Worm (Caenorhabditis elegans) whole organism, L1 larva: ENCODE measurements around the gene mam-2.
A peak's percentile ranks its signal among the peaks of the same experiment; 100 is the strongest.

Source experiments
- C04F5.9 ChIP-seq: sonication (generic microtip); optimal IDR thresholded peaks from 2 replicates; lab custom pipeline; 2016; ENCODE audit warnings: missing genetic modification characterization, missing compliant biosample characterization
- alr-1 ChIP-seq: fragments of 200-800 bp; sonication (Bioruptor generic); optimal IDR thresholded peaks from 2 replicates; lab custom pipeline; 2018; ENCODE audit warnings: borderline replicate concordance, mild to moderate bottlenecking, missing genetic modification characterization, missing compliant biosample characterization
- aly-2 ChIP-seq: fragments of 150-350 bp; optimal IDR thresholded peaks from 2 replicates; lab custom pipeline; 2014; ENCODE audit warnings: missing biosample characterization, missing genetic modification characterization
- blmp-1 ChIP-seq: fragments of 150-350 bp; optimal IDR thresholded peaks from 2 replicates; lab custom pipeline; 2014; ENCODE audit warnings: missing biosample characterization, missing genetic modification characterization
- ceh-63 ChIP-seq: fragments of 200-800 bp; sonication (Bioruptor generic); optimal IDR thresholded peaks from 2 replicates; lab custom pipeline; 2018; ENCODE audit warnings: mild to moderate bottlenecking, missing genetic modification characterization, missing compliant biosample characterization
- ceh-82 ChIP-seq, 3 experiments: fragments of 150-350 bp in 1 of 3; sonication (generic microtip) in 2 of 3; optimal IDR thresholded peaks; 2 replicates each; lab custom pipeline; 2014 to 2017; ENCODE audit warnings: missing biosample characterization in 3 of 3, missing genetic modification characterization in 3 of 3
- ceh-88 ChIP-seq: fragments of 200-800 bp; sonication (Bioruptor generic); IDR thresholded peaks from 2 replicates; pipeline ENCODE4 v1.3.6; 2022; ENCODE audit warnings: missing genetic modification characterization, missing compliant biosample characterization
- ces-1 ChIP-seq: fragments of 150-350 bp; optimal IDR thresholded peaks from 2 replicates; lab custom pipeline; 2014; ENCODE audit warnings: missing biosample characterization, missing genetic modification reagents, missing genetic modification characterization
- dpl-1 ChIP-seq, 3 experiments: fragments of 150-350 bp in 2 of 3; sonication (generic microtip) in 1 of 3; optimal IDR thresholded peaks; 2 replicates each; lab custom pipeline; 2014 to 2017; ENCODE audit warnings: missing biosample characterization in 3 of 3, missing genetic modification characterization in 3 of 3, missing genetic modification reagents in 3 of 3
- dsc-1 ChIP-seq: sonication (generic microtip); optimal IDR thresholded peaks from 2 replicates; lab custom pipeline; 2016; ENCODE audit warnings: mild to moderate bottlenecking, missing genetic modification characterization, missing compliant biosample characterization
- efl-1 ChIP-seq, 4 experiments: fragments of 150-350 bp; optimal IDR thresholded peaks in 3 of 4; peaks in 1 of 4; 1 replicate in 1 of 4; 2 replicates in 3 of 4; lab custom pipeline; 2014; ENCODE audit warnings: missing biosample characterization in 2 of 4, missing genetic modification characterization in 2 of 4, missing genetic modification reagents in 2 of 4
- efl-3 ChIP-seq: fragments of 200-800 bp; sonication (Bioruptor generic); optimal IDR thresholded peaks from 2 replicates; lab custom pipeline; 2018; ENCODE audit warnings: mild to moderate bottlenecking, missing genetic modification characterization, missing compliant biosample characterization
- egl-13 ChIP-seq: sonication (generic microtip); optimal IDR thresholded peaks from 2 replicates; lab custom pipeline; 2016; ENCODE audit warnings: missing genotype, missing genetic modification reagents, missing genetic modification characterization, missing compliant biosample characterization
- elt-2 ChIP-seq: sonication (generic microtip); optimal IDR thresholded peaks from 2 replicates; lab custom pipeline; 2016; ENCODE audit warnings: missing genetic modification characterization, mild to moderate bottlenecking, inconsistent platforms, missing compliant biosample characterization, missing genetic modification reagents
- ets-5 ChIP-seq: fragments of 200-800 bp; sonication (Bioruptor generic); IDR thresholded peaks from 2 replicates; pipeline ENCODE4 v1.3.6; 2022; ENCODE audit warnings: missing genetic modification characterization, missing compliant biosample characterization
- fkh-10 ChIP-seq: sonication (generic microtip); optimal IDR thresholded peaks from 2 replicates; lab custom pipeline; 2017; ENCODE audit warnings: missing biosample characterization, missing genetic modification reagents, missing genetic modification characterization
- hlh-17 ChIP-seq: fragments of 200-800 bp; sonication (Bioruptor generic); optimal IDR thresholded peaks from 2 replicates; lab custom pipeline; 2018; ENCODE audit warnings: missing genetic modification characterization, mild to moderate bottlenecking, missing compliant biosample characterization, moderate library complexity, borderline replicate concordance
- hlh-4 ChIP-seq: sonication (generic microtip); optimal IDR thresholded peaks from 2 replicates; lab custom pipeline; 2016; ENCODE audit warnings: mild to moderate bottlenecking, missing genetic modification characterization, missing compliant biosample characterization
- irx-1 ChIP-seq: sonication (generic microtip); optimal IDR thresholded peaks from 2 replicates; lab custom pipeline; 2016; ENCODE audit warnings: missing genetic modification characterization, missing compliant biosample characterization
- isw-1 ChIP-seq: fragments of 200-800 bp; sonication (Bioruptor generic); IDR thresholded peaks from 2 replicates; pipeline ENCODE4 v1.3.6; 2022; ENCODE audit warnings: missing genetic modification characterization, missing compliant biosample characterization
- lin-13 ChIP-seq: fragments of 150-350 bp; optimal IDR thresholded peaks from 2 replicates; lab custom pipeline; 2014; ENCODE audit warnings: missing biosample characterization, missing genetic modification reagents, missing genetic modification characterization
- lin-14 ChIP-seq: fragments of 200-800 bp; sonication (Bioruptor generic); optimal IDR thresholded peaks from 2 replicates; lab custom pipeline; 2018; ENCODE audit warnings: mild to moderate bottlenecking, missing genetic modification characterization, moderate library complexity, missing compliant biosample characterization
- lin-15B ChIP-seq: fragments of 150-350 bp; sonication (generic microtip); optimal IDR thresholded peaks from 3 replicates; lab custom pipeline; 2014; ENCODE audit warnings: missing biosample characterization, missing genetic modification characterization
- lin-35 ChIP-seq, 2 experiments: fragments of 150-350 bp; optimal IDR thresholded peaks; 2 replicates each; lab custom pipeline; 2014; ENCODE audit warnings: missing biosample characterization in 2 of 2, missing genetic modification characterization in 2 of 2, missing genetic modification reagents in 2 of 2
- lin-39 ChIP-seq: fragments of 150-350 bp; optimal IDR thresholded peaks from 2 replicates; lab custom pipeline; 2014; ENCODE audit warnings: missing biosample characterization, missing genetic modification reagents, missing genetic modification characterization
- lsy-2 ChIP-seq, 2 experiments: fragments of 150-350 bp; optimal IDR thresholded peaks; 2 replicates each; lab custom pipeline; 2014; ENCODE audit warnings: missing biosample characterization in 2 of 2, missing genetic modification characterization in 2 of 2
- mab-9 ChIP-seq: fragments of 200-800 bp; sonication (Bioruptor generic); IDR thresholded peaks from 2 replicates; pipeline ENCODE4 v1.3.6; 2022; ENCODE audit warnings: missing genetic modification reagents, missing genetic modification characterization, missing compliant biosample characterization
- nhr-19 ChIP-seq: fragments of 200-800 bp; sonication (Bioruptor generic); conservative IDR thresholded peaks from 2 replicates; pipeline ENCODE4 v1.3.6; 2022; ENCODE audit warnings: missing genetic modification characterization, missing compliant biosample characterization
- nhr-20 ChIP-seq: sonication (generic microtip); optimal IDR thresholded peaks from 2 replicates; lab custom pipeline; 2016; ENCODE audit warnings: mild to moderate bottlenecking, missing genetic modification characterization, missing compliant biosample characterization
- nhr-28 ChIP-seq: fragments of 150-350 bp; optimal IDR thresholded peaks from 2 replicates; lab custom pipeline; 2014; ENCODE audit warnings: missing biosample characterization, missing genetic modification characterization
- nhr-47 ChIP-seq: sonication (generic microtip); optimal IDR thresholded peaks from 2 replicates; lab custom pipeline; 2016; ENCODE audit warnings: mild to moderate bottlenecking, missing genetic modification characterization, moderate library complexity, missing compliant biosample characterization
- nhr-76 ChIP-seq: sonication (generic microtip); optimal IDR thresholded peaks from 2 replicates; lab custom pipeline; 2017; ENCODE audit warnings: missing biosample characterization, missing genetic modification characterization
- nhr-77 ChIP-seq: fragments of 150-350 bp; optimal IDR thresholded peaks from 2 replicates; lab custom pipeline; 2014; ENCODE audit warnings: missing biosample characterization, missing genetic modification characterization
- nhr-90 ChIP-seq: sonication (generic microtip); optimal IDR thresholded peaks from 2 replicates; lab custom pipeline; 2016; ENCODE audit warnings: mild to moderate bottlenecking, missing genetic modification characterization, missing compliant biosample characterization; ENCODE audit not compliant: poor library complexity
- pqm-1 ChIP-seq: sonication (generic microtip); optimal IDR thresholded peaks from 3 replicates; lab custom pipeline; 2017; ENCODE audit warnings: missing biosample characterization, missing genetic modification characterization
- skn-1 ChIP-seq: fragments of 150-350 bp; optimal IDR thresholded peaks from 2 replicates; lab custom pipeline; 2014; ENCODE audit warnings: missing biosample characterization, missing genetic modification characterization
- snu-23 ChIP-seq: sonication (generic microtip); optimal IDR thresholded peaks from 2 replicates; lab custom pipeline; 2016; ENCODE audit warnings: missing genetic modification characterization, missing compliant biosample characterization
- tbx-2 ChIP-seq: sonication (generic microtip); optimal IDR thresholded peaks from 2 replicates; lab custom pipeline; 2016; ENCODE audit warnings: missing genetic modification characterization, missing compliant biosample characterization
- tlp-1 ChIP-seq: fragments of 150-350 bp; optimal IDR thresholded peaks from 2 replicates; lab custom pipeline; 2014; ENCODE audit warnings: missing biosample characterization, missing genetic modification characterization
- unc-130 ChIP-seq: fragments of 150-350 bp; optimal IDR thresholded peaks from 2 replicates; lab custom pipeline; 2017; ENCODE audit warnings: missing biosample characterization, missing genetic modification characterization, inconsistent platforms
- unc-30 ChIP-seq: sonication (generic microtip); optimal IDR thresholded peaks from 2 replicates; lab custom pipeline; 2017; ENCODE audit warnings: missing biosample characterization, missing genetic modification characterization
- unc-62 ChIP-seq: fragments of 150-350 bp; optimal IDR thresholded peaks from 2 replicates; lab custom pipeline; 2014; ENCODE audit warnings: missing biosample characterization, missing genetic modification reagents, missing genetic modification characterization
- unc-86 ChIP-seq: sonication (generic microtip); optimal IDR thresholded peaks from 2 replicates; lab custom pipeline; 2016; ENCODE audit warnings: missing genetic modification characterization, missing compliant biosample characterization
- unc-98 ChIP-seq: fragments of 200-800 bp; sonication (Bioruptor generic); IDR thresholded peaks from 2 replicates; pipeline ENCODE4 v1.3.6; 2022; ENCODE audit warnings: missing genetic modification characterization, missing compliant biosample characterization
- vab-15 ChIP-seq: sonication (generic microtip); optimal IDR thresholded peaks from 2 replicates; lab custom pipeline; 2017; ENCODE audit warnings: missing genotype, mild to moderate bottlenecking, missing genetic modification characterization, missing compliant biosample characterization
- xbp-1 ChIP-seq: sonication (generic microtip); optimal IDR thresholded peaks from 2 replicates; lab custom pipeline; 2016; ENCODE audit warnings: missing genetic modification characterization, missing compliant biosample characterization
- zag-1 ChIP-seq: fragments of 150-350 bp; optimal IDR thresholded peaks from 2 replicates; lab custom pipeline; 2014; ENCODE audit warnings: missing biosample characterization, missing genetic modification characterization

mam-2 gene

DNA sequence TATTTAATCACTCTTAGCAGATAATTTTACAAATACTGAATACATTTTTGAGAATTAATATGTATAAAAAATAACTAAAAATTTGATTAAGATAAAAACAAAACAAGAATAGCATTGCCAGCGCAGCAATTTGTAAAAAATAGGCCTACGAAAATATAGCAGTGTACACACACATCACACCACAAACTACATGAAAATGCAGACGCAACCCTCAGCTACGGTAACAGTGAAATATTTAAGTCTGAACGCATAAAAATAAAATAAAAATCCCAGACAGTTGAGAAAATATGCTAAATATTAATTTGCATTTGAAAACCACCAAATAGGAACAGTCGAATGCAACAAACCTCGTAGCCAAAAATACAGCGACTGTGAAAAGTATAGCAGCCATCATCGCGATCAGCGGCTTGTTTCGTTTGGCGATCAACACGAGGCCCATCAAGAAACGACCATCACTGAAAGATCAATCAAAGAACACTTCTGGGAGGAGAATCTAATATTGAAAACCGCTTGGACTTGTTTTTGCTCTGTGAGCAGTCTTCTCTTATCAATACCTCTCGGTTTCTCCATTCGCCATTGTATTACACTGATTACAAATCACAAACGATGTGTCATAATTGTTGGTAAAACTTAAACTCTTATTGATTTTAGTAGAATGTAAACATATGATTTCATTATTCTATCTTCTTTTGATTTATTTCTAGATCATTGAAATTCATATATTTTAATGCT lies 15.7 kb downstream of the mam-2 start, which contains the start of gene pyp-1 (continued):
- TF ChIP-seq hlh-4 (tag; lab: Kevin White, UChicago): no peak
- TF ChIP-seq xbp-1: peak; percentile 10
- no peak for TF ChIP-seq unc-130 (tag; lab: Kevin White, UChicago)
- peak; percentile 25 for TF ChIP-seq blmp-1 (tag; lab: Kevin White, UChicago)
- TF ChIP-seq unc-86 (tag; lab: Kevin White, UChicago): no peak
- peak; percentile 20 for TF ChIP-seq elt-2 (tag; lab: Kevin White, UChicago)
- TF ChIP-seq nhr-19 (GFP tag; lab: Robert Waterston, UW): peak; percentile 88
- TF ChIP-seq alr-1: no peak
- no peak for TF ChIP-seq ceh-82 (tag; optimal IDR thresholded peaks at IDR 0.05; lab: Kevin White, UChicago)

DNA sequence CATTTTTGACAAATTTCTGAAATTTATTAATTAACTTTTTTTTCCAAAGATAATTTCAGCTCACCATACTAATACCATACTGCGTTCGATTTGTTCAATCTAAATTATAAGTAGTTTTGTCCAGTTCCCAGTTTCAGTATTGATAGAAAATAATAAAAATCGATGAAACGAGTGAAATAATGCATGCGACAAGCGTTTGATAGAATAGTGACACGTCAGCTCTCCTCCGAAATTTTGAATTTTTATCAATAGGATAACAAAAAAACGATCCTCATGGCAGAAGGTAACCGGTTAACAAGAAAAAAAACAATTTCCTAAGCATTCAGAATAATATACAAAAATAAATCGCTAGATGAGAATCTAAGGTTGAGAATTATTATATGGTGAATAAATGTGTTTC lies 18.8 kb downstream of the mam-2 start, which contains the start of gene C47E12.3:
Gene C47E12.3 (minus strand): TSS at position 101 of the 400 bp plus-strand sequence.
- TF ChIP-seq nhr-76 (tag; lab: Kevin White, UChicago) (no peak), unc-98 (no peak), vab-15 (tag; lab: Kevin White, UChicago) (no peak)

ce11 chrIV:10003372-10003771 lies 20.4 kb downstream of the mam-2 start, which contains the start of the genes C47E12.2 and sars-1:
Gene C47E12.2 (minus strand): TSS chrIV:10003502.
Gene sars-1 (plus strand): TSS chrIV:10003726.
- peak; percentile 31 to 47 for TF ChIP-seq lin-35 (GFP tag; optimal IDR thresholded peaks at IDR 0.05; lab: Kevin White, UChicago)
- TF ChIP-seq unc-62: no peak
- no peak for TF ChIP-seq nhr-77
- TF ChIP-seq hlh-17 (GFP tag; lab: Kevin White, UChicago): no peak
- no peak for TF ChIP-seq lin-39
- TF ChIP-seq ceh-88: no peak
- no peak for TF ChIP-seq ceh-63
- TF ChIP-seq pqm-1 (tag; lab: Kevin White, UChicago): no peak
- no peak for TF ChIP-seq nhr-90 (tag; lab: Kevin White, UChicago)
- no peak for TF ChIP-seq egl-13 (tag; lab: Kevin White, UChicago)
- peak; percentile 20 for TF ChIP-seq lin-15B
- peak in 2 of 3 experiments; percentile 11 to 46 for TF ChIP-seq dpl-1 (GFP tag; optimal IDR thresholded peaks at IDR 0.05; lab: Kevin White, UChicago)
- TF ChIP-seq irx-1 (tag; lab: Kevin White, UChicago): no peak
- no peak for TF ChIP-seq zag-1 (tag; lab: Kevin White, UChicago)
- TF ChIP-seq lin-13 (GFP tag; lab: Kevin White, UChicago): no peak
- no peak for TF ChIP-seq aly-2 (tag; lab: Kevin White, UChicago)
- TF ChIP-seq lsy-2 (tag; optimal IDR thresholded peaks at IDR 0.05; lab: Kevin White, UChicago): peak; percentile 81 to 96
- TF ChIP-seq snu-23 (GFP tag; lab: Kevin White, UChicago): peak; percentile 37
- peak; percentile 22 for TF ChIP-seq nhr-47 (tag; lab: Kevin White, UChicago)
- peak; percentile 82 for TF ChIP-seq skn-1
- no peak for TF ChIP-seq isw-1 (GFP tag; lab: Robert Waterston, UW)
- peak; percentile 37 to 44 for TF ChIP-seq efl-1 (optimal IDR thresholded peaks at IDR 0.05; lab: Kevin White, UChicago)
- TF ChIP-seq efl-1 (GFP tag; optimal IDR thresholded peaks at IDR 0.05 in 1 of 2; lab: Kevin White, UChicago): peak; percentile 27 to 94
- TF ChIP-seq C04F5.9: no peak
- no peak for TF ChIP-seq tbx-2 (tag; lab: Kevin White, UChicago)
- TF ChIP-seq efl-3 (GFP tag; lab: Kevin White, UChicago): no peak
- TF ChIP-seq xbp-1: no peak
- TF ChIP-seq mab-9 (GFP tag; lab: Robert Waterston, UW): no peak
- TF ChIP-seq lin-14 (GFP tag; lab: Kevin White, UChicago): no peak
- TF ChIP-seq ces-1 (GFP tag; lab: Kevin White, UChicago): no peak
- no peak for TF ChIP-seq blmp-1 (tag; lab: Kevin White, UChicago)
- TF ChIP-seq ceh-82 (tag; optimal IDR thresholded peaks at IDR 0.05; lab: Kevin White, UChicago): peak in 1 of 3 experiments; percentile 24
- no peak for TF ChIP-seq nhr-28 (tag; lab: Kevin White, UChicago)
- no peak for TF ChIP-seq fkh-10 (GFP tag; lab: Kevin White, UChicago)
- TF ChIP-seq nhr-20: no peak
- no peak for TF ChIP-seq tlp-1
- no peak for TF ChIP-seq dsc-1 (tag; lab: Kevin White, UChicago)
- TF ChIP-seq unc-30 (tag; lab: Kevin White, UChicago): no peak
- no peak for TF ChIP-seq ets-5 (GFP tag; lab: Robert Waterston, UW)
- TF ChIP-seq unc-86 (tag; lab: Kevin White, UChicago): no peak
